Worm (Caenorhabditis elegans) whole organism, L2 larva: ENCODE results near the gene dhs-7.

Experiments
- C34F6.9 ChIP-seq: fragments of 150-350 bp; optimal IDR thresholded peaks from 2 replicates; lab custom pipeline; 2014; ENCODE audit warnings: missing biosample characterization, missing genetic modification characterization
- F13H6.1 ChIP-seq: sonication (generic microtip); optimal IDR thresholded peaks from 2 replicates; lab custom pipeline; 2016; ENCODE audit warnings: missing genetic modification characterization, missing compliant biosample characterization
- R02D3.7 ChIP-seq: fragments of 150-350 bp; optimal IDR thresholded peaks from 2 replicates; lab custom pipeline; 2014; ENCODE audit warnings: missing biosample characterization, missing genetic modification characterization
- Y55F3AM.14 ChIP-seq: fragments of 200-800 bp; sonication (Bioruptor generic); optimal IDR thresholded peaks from 2 replicates; lab custom pipeline; 2018; ENCODE audit warnings: mild to moderate bottlenecking, missing genetic modification characterization, missing compliant biosample characterization
- ZK546.5 ChIP-seq: sonication (generic microtip); optimal IDR thresholded peaks from 2 replicates; lab custom pipeline; 2017; ENCODE audit warnings: missing biosample characterization, missing genetic modification characterization
- alr-1 ChIP-seq: fragments of 150-350 bp; optimal IDR thresholded peaks from 2 replicates; lab custom pipeline; 2014; ENCODE audit warnings: missing biosample characterization, missing genetic modification characterization
- aly-2 ChIP-seq: fragments of 150-350 bp; optimal IDR thresholded peaks from 2 replicates; lab custom pipeline; 2014; ENCODE audit warnings: missing biosample characterization, missing genetic modification characterization
- ama-1 ChIP-seq: fragments of 150-350 bp; optimal IDR thresholded peaks from 2 replicates; lab custom pipeline; 2018; ENCODE audit warnings: inconsistent platforms
- blmp-1 ChIP-seq: sonication (generic microtip); optimal IDR thresholded peaks from 2 replicates; lab custom pipeline; 2017; ENCODE audit warnings: missing genetic modification characterization, mild to moderate bottlenecking, missing compliant biosample characterization, antibody characterized with exemption, moderate library complexity; ENCODE audit not compliant: insufficient read depth
- ceh-16 ChIP-seq: fragments of 150-350 bp; optimal IDR thresholded peaks from 2 replicates; lab custom pipeline; 2014; ENCODE audit warnings: missing biosample characterization, missing genetic modification characterization
- ceh-82 ChIP-seq: fragments of 150-350 bp; optimal IDR thresholded peaks from 2 replicates; lab custom pipeline; 2014; ENCODE audit warnings: missing biosample characterization, missing genetic modification characterization
- crh-2 ChIP-seq: sonication (generic microtip); optimal IDR thresholded peaks from 2 replicates; lab custom pipeline; 2017; ENCODE audit warnings: missing biosample characterization, missing genetic modification characterization
- dmd-4 ChIP-seq: sonication (generic microtip); optimal IDR thresholded peaks from 2 replicates; lab custom pipeline; 2017; ENCODE audit warnings: missing biosample characterization, missing genetic modification characterization
- egl-27 ChIP-seq: sonication (generic microtip); optimal IDR thresholded peaks from 3 replicates; lab custom pipeline; 2017; ENCODE audit warnings: missing biosample characterization, missing genetic modification reagents, missing genetic modification characterization
- elt-1 ChIP-seq: fragments of 150-350 bp; optimal IDR thresholded peaks from 2 replicates; lab custom pipeline; 2014; ENCODE audit warnings: missing biosample characterization, missing genetic modification characterization
- elt-3 ChIP-seq: sonication (generic microtip); optimal IDR thresholded peaks from 2 replicates; lab custom pipeline; 2017; ENCODE audit warnings: missing biosample characterization, missing genetic modification characterization
- fos-1 ChIP-seq: fragments of 150-350 bp; optimal IDR thresholded peaks from 2 replicates; lab custom pipeline; 2014; ENCODE audit warnings: missing biosample characterization, missing genetic modification characterization
- gmeb-1 ChIP-seq: fragments of 150-350 bp; optimal IDR thresholded peaks from 2 replicates; lab custom pipeline; 2014; ENCODE audit warnings: missing biosample characterization, missing genetic modification characterization
- lin-11 ChIP-seq: fragments of 150-350 bp; sonication (generic microtip); optimal IDR thresholded peaks from 2 replicates; lab custom pipeline; 2014; ENCODE audit warnings: missing biosample characterization, missing genetic modification characterization, inconsistent platforms, mixed read lengths
- lin-13 ChIP-seq: fragments of 150-350 bp; optimal IDR thresholded peaks from 2 replicates; lab custom pipeline; 2014; ENCODE audit warnings: missing biosample characterization, missing genetic modification reagents, missing genetic modification characterization
- lin-39 ChIP-seq: fragments of 150-350 bp; optimal IDR thresholded peaks from 2 replicates; lab custom pipeline; 2014; ENCODE audit warnings: missing biosample characterization, missing genetic modification reagents, missing genetic modification characterization
- lsy-2 ChIP-seq, 2 experiments: fragments of 150-350 bp in 1 of 2; sonication (generic microtip) in 1 of 2; optimal IDR thresholded peaks; 2 replicates each; lab custom pipeline; 2014 to 2017; ENCODE audit warnings: missing biosample characterization in 2 of 2, missing genetic modification characterization in 2 of 2
- mab-5 ChIP-seq: fragments of 150-350 bp; optimal IDR thresholded peaks from 2 replicates; lab custom pipeline; 2014; ENCODE audit warnings: missing biosample characterization, missing genetic modification characterization
- mbf-1 ChIP-seq: sonication (generic microtip); optimal IDR thresholded peaks from 2 replicates; lab custom pipeline; 2017; ENCODE audit warnings: missing biosample characterization, missing genetic modification characterization
- mdl-1 ChIP-seq, 2 experiments: fragments of 150-350 bp in 1 of 2; sonication (generic microtip) in 1 of 2; optimal IDR thresholded peaks; 2 replicates each; lab custom pipeline; 2017; ENCODE audit warnings: missing biosample characterization in 2 of 2, missing genetic modification characterization in 2 of 2
- nhr-10 ChIP-seq: sonication (generic microtip); optimal IDR thresholded peaks from 2 replicates; lab custom pipeline; 2017; ENCODE audit warnings: missing biosample characterization, missing genetic modification characterization
- nhr-11 ChIP-seq: fragments of 150-350 bp; optimal IDR thresholded peaks from 2 replicates; lab custom pipeline; 2014; ENCODE audit warnings: missing biosample characterization, missing genetic modification characterization
- nhr-12 ChIP-seq: fragments of 150-350 bp; optimal IDR thresholded peaks from 2 replicates; lab custom pipeline; 2014; ENCODE audit warnings: missing biosample characterization, missing genetic modification characterization
- nhr-129 ChIP-seq: fragments of 150-350 bp; optimal IDR thresholded peaks from 2 replicates; lab custom pipeline; 2014; ENCODE audit warnings: missing biosample characterization, missing genetic modification characterization
- nhr-21 ChIP-seq: fragments of 150-350 bp; optimal IDR thresholded peaks from 2 replicates; lab custom pipeline; 2014; ENCODE audit warnings: missing biosample characterization, missing genetic modification characterization
- nhr-23 ChIP-seq: fragments of 150-350 bp; optimal IDR thresholded peaks from 2 replicates; lab custom pipeline; 2014; ENCODE audit warnings: missing biosample characterization, missing genetic modification reagents, missing genetic modification characterization
- nhr-237 ChIP-seq: fragments of 150-350 bp; optimal IDR thresholded peaks from 2 replicates; lab custom pipeline; 2014; ENCODE audit warnings: missing biosample characterization, missing genetic modification characterization
- nhr-25 ChIP-seq: fragments of 150-350 bp; sonication (generic microtip); optimal IDR thresholded peaks from 3 replicates; lab custom pipeline; 2014; ENCODE audit warnings: missing biosample characterization, missing genetic modification characterization
- nhr-6 ChIP-seq: fragments of 150-350 bp; optimal IDR thresholded peaks from 2 replicates; lab custom pipeline; 2014; ENCODE audit warnings: missing biosample characterization, missing genetic modification characterization
- nhr-77 ChIP-seq: fragments of 150-350 bp; optimal IDR thresholded peaks from 2 replicates; lab custom pipeline; 2014; ENCODE audit warnings: missing biosample characterization, missing genetic modification characterization
- peb-1 ChIP-seq: fragments of 150-350 bp; optimal IDR thresholded peaks from 2 replicates; lab custom pipeline; 2014; ENCODE audit warnings: missing biosample characterization, missing genetic modification characterization
- sem-4 ChIP-seq: fragments of 150-350 bp; optimal IDR thresholded peaks from 2 replicates; lab custom pipeline; 2014; ENCODE audit warnings: missing biosample characterization, missing genetic modification reagents, missing genetic modification characterization
- skn-1 ChIP-seq: sonication (generic microtip); optimal IDR thresholded peaks from 2 replicates; lab custom pipeline; 2017; ENCODE audit warnings: missing biosample characterization, missing genetic modification characterization
- sma-3 ChIP-seq: sonication (generic microtip); optimal IDR thresholded peaks from 2 replicates; lab custom pipeline; 2016; ENCODE audit warnings: missing genetic modification reagents, missing genetic modification characterization, missing compliant biosample characterization
- sma-9 ChIP-seq, 2 experiments: fragments of 150-350 bp in 1 of 2; sonication (generic microtip) in 1 of 2; optimal IDR thresholded peaks; 2 replicates each; lab custom pipeline; 2014 to 2016; ENCODE audit warnings: missing genetic modification characterization in 2 of 2, mild to moderate bottlenecking in 1 of 2, missing biosample characterization in 1 of 2, missing compliant biosample characterization in 1 of 2, missing genetic modification reagents in 1 of 2, moderate library complexity in 1 of 2
- snpc-4 ChIP-seq: fragments of 150-350 bp; optimal IDR thresholded peaks from 2 replicates; lab custom pipeline; 2014; ENCODE audit warnings: missing biosample characterization, missing genetic modification characterization
- unc-39 ChIP-seq: fragments of 150-350 bp; optimal IDR thresholded peaks from 2 replicates; lab custom pipeline; 2014; ENCODE audit warnings: missing biosample characterization, missing genetic modification characterization
- unc-55 ChIP-seq: fragments of 150-350 bp; sonication (generic microtip); optimal IDR thresholded peaks from 3 replicates; lab custom pipeline; 2014; ENCODE audit warnings: missing biosample characterization, missing genetic modification reagents, missing genetic modification characterization
- unc-62 ChIP-seq: fragments of 150-350 bp; optimal IDR thresholded peaks from 2 replicates; lab custom pipeline; 2014; ENCODE audit warnings: missing biosample characterization, missing genetic modification reagents, missing genetic modification characterization
- zag-1 ChIP-seq: fragments of 150-350 bp; optimal IDR thresholded peaks from 2 replicates; lab custom pipeline; 2014; ENCODE audit warnings: missing biosample characterization, missing genetic modification characterization
- ztf-1 ChIP-seq: fragments of 200-800 bp; sonication (Bioruptor generic); conservative IDR thresholded peaks from 2 replicates; pipeline ENCODE4 v1.3.6; 2022; ENCODE audit warnings: missing genetic modification characterization, missing compliant biosample characterization
- ztf-11 ChIP-seq: sonication (generic microtip); optimal IDR thresholded peaks from 2 replicates; lab custom pipeline; 2017; ENCODE audit warnings: missing biosample characterization, missing genetic modification characterization
- ztf-4 ChIP-seq: fragments of 150-350 bp; optimal IDR thresholded peaks from 2 replicates; lab custom pipeline; 2014; ENCODE audit warnings: missing biosample characterization, missing genetic modification characterization

dhs-7 gene

ce11 chrII:7186117-7186516 is 22.1 kb downstream of the dhs-7 start:
- TF ChIP-seq zag-1 (tag; lab: Kevin White, UChicago) = no peak
- no peak for TF ChIP-seq nhr-6
- no peak for TF ChIP-seq ceh-82 (tag; lab: Kevin White, UChicago)
- no peak for TF ChIP-seq nhr-12 (tag; lab: Kevin White, UChicago)
- TF ChIP-seq unc-39 = no peak
- no peak for TF ChIP-seq lin-11
- TF ChIP-seq aly-2 (tag; lab: Kevin White, UChicago) = no peak
- no peak for TF ChIP-seq ztf-4
- TF ChIP-seq peb-1 = no peak
- TF ChIP-seq R02D3.7 (tag; lab: Kevin White, UChicago) = no peak
- no peak for TF ChIP-seq unc-55
- no peak for TF ChIP-seq F13H6.1 (tag; lab: Kevin White, UChicago)
- TF ChIP-seq elt-1 = no peak
- no peak for TF ChIP-seq mbf-1 (tag; lab: Kevin White, UChicago)
- TF ChIP-seq ZK546.5 (tag; lab: Kevin White, UChicago) = no peak
- no peak for TF ChIP-seq lsy-2 (tag; optimal IDR thresholded peaks at IDR 0.05; lab: Kevin White, UChicago)

ce11 chrII:7183493-7184272 is 24.6 kb downstream of the dhs-7 start, which contains the start of gene pdl-1:
Gene pdl-1 (plus strand): TSS chrII:7183801.
- TF ChIP-seq lin-11 (peak; percentile 81), F13H6.1 (tag; lab: Kevin White, UChicago) (peak; percentile 65), Y55F3AM.14 (GFP tag; lab: Kevin White, UChicago) (peak; percentile 63), snpc-4 (tag; lab: Kevin White, UChicago) (peak; percentile 22), ztf-4 (peak; percentile 60), elt-1 (no peak), nhr-11 (no peak), nhr-10 (tag; lab: Kevin White, UChicago) (no peak), C34F6.9 (tag; lab: Kevin White, UChicago) (peak; percentile 67), nhr-12 (tag; lab: Kevin White, UChicago) (no peak), nhr-21 (tag; lab: Kevin White, UChicago) (peak; percentile 74), ceh-16 (peak; percentile 41), mdl-1 (tag; optimal IDR thresholded peaks at IDR 0.05; lab: Kevin White, UChicago) (peak in 1 of 2 experiments; percentile 30), nhr-77 (tag; lab: Kevin White, UChicago) (no peak), nhr-23 (tag; lab: Kevin White, UChicago) (no peak), sma-3 (GFP tag; lab: Kevin White, UChicago) (peak; percentile 55), dmd-4 (no peak), unc-39 (no peak), ama-1 (lab: Kevin White, UChicago) (no peak), fos-1 (tag; lab: Kevin White, UChicago) (peak; percentile 54), peb-1 (no peak), unc-55 (peak; percentile 74), nhr-25 (tag; lab: Kevin White, UChicago) (no peak), ceh-82 (tag; lab: Kevin White, UChicago) (no peak), egl-27 (tag; lab: Kevin White, UChicago) (peak; percentile 31), elt-3 (tag; lab: Kevin White, UChicago) (no peak), ZK546.5 (tag; lab: Kevin White, UChicago) (no peak), aly-2 (tag; lab: Kevin White, UChicago) (no peak), nhr-129 (tag; lab: Kevin White, UChicago) (peak; percentile 76), gmeb-1 (tag; lab: Kevin White, UChicago) (peak; percentile 68), unc-62 (no peak), sma-9 (GFP tag; optimal IDR thresholded peaks at IDR 0.05; lab: Kevin White, UChicago) (peak; percentile 84), sma-9 (tag; optimal IDR thresholded peaks at IDR 0.05; lab: Kevin White, UChicago) (no peak), crh-2 (tag; lab: Kevin White, UChicago) (peak; percentile 35), lin-39 (tag; lab: Kevin White, UChicago) (no peak), ztf-11 (no peak), zag-1 (tag; lab: Kevin White, UChicago) (peak; percentile 15), R02D3.7 (tag; lab: Kevin White, UChicago) (no peak), skn-1 (tag; lab: Kevin White, UChicago) (no peak), mab-5 (tag; lab: Kevin White, UChicago) (peak; percentile 56), alr-1 (tag; lab: Kevin White, UChicago) (no peak), blmp-1 (tag; lab: Kevin White, UChicago) (peak; percentile 25), nhr-6 (no peak), lsy-2 (tag; optimal IDR thresholded peaks at IDR 0.05; lab: Kevin White, UChicago) (peak; percentile 7 to 61), nhr-237 (tag; lab: Kevin White, UChicago) (no peak), ztf-1 (GFP tag; lab: Robert Waterston, UW) (no peak), lin-13 (GFP tag; lab: Kevin White, UChicago) (peak; percentile 73), mbf-1 (tag; lab: Kevin White, UChicago) (no peak), sem-4 (peak; percentile 56)
